Worm (Caenorhabditis elegans) whole organism, early embryonic: ENCODE results near the gene aqp-1.

Experiments
- aly-1 ChIP-seq: sonication (generic microtip); optimal IDR thresholded peaks from 2 replicates; lab custom pipeline; 2016; ENCODE audit warnings: missing genetic modification characterization, missing compliant biosample characterization
- ama-1 ChIP-seq: fragments of 150-350 bp; optimal IDR thresholded peaks from 2 replicates; lab custom pipeline; 2014
- ceh-36 ChIP-seq: sonication (generic microtip); optimal IDR thresholded peaks from 2 replicates; lab custom pipeline; 2016; ENCODE audit warnings: missing genetic modification characterization, inconsistent platforms, missing compliant biosample characterization
- hmbx-1 ChIP-seq: sonication (generic microtip); optimal IDR thresholded peaks from 2 replicates; lab custom pipeline; 2016; ENCODE audit warnings: mild to moderate bottlenecking, missing genetic modification characterization, missing compliant biosample characterization

DNA sequence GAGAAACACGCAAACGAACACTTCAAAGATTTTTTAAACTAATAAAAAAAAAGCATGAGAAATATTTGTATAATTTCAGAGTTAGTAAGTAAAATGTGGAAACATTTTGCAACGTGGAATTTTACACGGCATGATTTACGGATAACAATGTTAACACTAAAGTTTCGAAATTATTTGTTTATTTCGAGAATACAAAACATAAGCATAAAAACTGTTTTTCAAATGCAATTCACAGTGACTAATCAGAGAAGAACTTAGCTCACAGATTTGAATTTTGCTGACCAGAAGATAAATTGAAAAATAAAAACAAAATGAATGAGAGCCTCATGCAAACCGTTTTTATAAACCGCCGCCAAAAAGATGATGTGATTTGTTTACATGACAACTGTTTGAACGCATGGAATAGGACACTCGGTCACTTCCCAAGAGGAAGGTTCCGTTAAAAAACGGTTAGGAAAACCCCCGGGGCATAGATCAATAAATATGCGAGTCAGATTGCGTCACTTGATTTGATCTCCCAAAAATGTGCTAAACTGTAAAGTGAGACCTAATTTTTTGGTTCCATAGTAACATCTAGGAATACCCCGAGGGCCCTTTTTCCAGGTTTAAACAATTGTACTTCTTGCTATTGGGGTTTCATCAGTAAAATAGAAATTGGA lies 12.2 kb downstream of the aqp-1 start, which contains the start of gene clh-3:
- TF ChIP-seq ama-1 (lab: Kevin White, UChicago) (no peak), ceh-36 (tag; lab: Kevin White, UChicago) (no peak), hmbx-1 (tag; lab: Kevin White, UChicago) (no peak), aly-1 (tag; lab: Kevin White, UChicago) (no peak)
